Fruit fly (Drosophila melanogaster) Kc167 (cell line): ENCODE results near the gene ghi.

Experiments
- Myc ChIP-seq: fragments of >200 bp; optimal IDR thresholded peaks from 2 replicates; lab custom pipeline; 2017; ENCODE audit warnings: missing external identifiers
- Sin3A ChIP-seq: fragments of >200 bp; optimal IDR thresholded peaks from 2 replicates; lab custom pipeline; 2018; ENCODE audit warnings: missing external identifiers
- h ChIP-seq: fragments of >200 bp; optimal IDR thresholded peaks from 3 replicates; lab custom pipeline; 2018; ENCODE audit warnings: missing external identifiers
- insv ChIP-seq: fragments of >200 bp; optimal IDR thresholded peaks from 3 replicates; lab custom pipeline; 2018; ENCODE audit warnings: missing external identifiers
- psq ChIP-seq: fragments of >200 bp; optimal IDR thresholded peaks from 2 replicates; lab custom pipeline; 2017; ENCODE audit warnings: missing external identifiers
- ttk ChIP-seq: sonication (Bioruptor generic); optimal IDR thresholded peaks from 2 replicates; lab custom pipeline; 2017; ENCODE audit warnings: missing external identifiers

DNA sequence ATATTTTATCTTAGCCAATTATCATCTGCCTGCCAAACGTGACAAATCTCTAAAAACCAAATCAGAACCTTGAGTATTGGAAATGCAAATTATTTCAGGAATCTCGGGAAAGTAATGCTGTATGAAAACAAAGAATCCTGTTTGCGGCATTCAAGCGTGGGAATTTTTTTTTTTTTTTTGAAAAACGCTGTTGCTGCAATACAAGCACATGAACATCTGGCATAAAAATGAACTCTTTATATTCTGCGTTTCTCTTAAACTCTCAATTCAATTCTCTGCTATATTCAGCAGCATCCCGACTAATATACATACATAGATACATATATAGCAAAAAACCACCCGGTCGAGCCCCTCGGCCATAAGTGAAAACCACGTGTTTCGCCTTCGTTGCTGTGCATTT is 49.6 kb downstream of the ghi start:
- TF ChIP-seq Myc (lab: Kevin White, UChicago): no peak
- no peak for TF ChIP-seq psq
- TF ChIP-seq insv: no peak
- TF ChIP-seq Sin3A (lab: Kevin White, UChicago): no peak
- TF ChIP-seq ttk (lab: Kevin White, UChicago): no peak
- no peak for TF ChIP-seq h (lab: Kevin White, UChicago)
